Worm (Caenorhabditis elegans): ENCODE data around the gene F49E12.10.

- TF ChIP-seq pha-4 (GFP tag; IDR thresholded peaks at IDR 0.05), result no peak
- no peak for TF ChIP-seq pha-4 (tag; optimal IDR thresholded peaks at IDR 0.05)
- TF ChIP-seq daf-8 (GFP tag; IDR thresholded peaks at IDR 0.05), result no peak
- TF ChIP-seq dmd-8 (GFP tag; IDR thresholded peaks at IDR 0.05), result no peak
- TF ChIP-seq lin-13 (GFP tag; optimal IDR thresholded peaks at IDR 0.05), result no peak
- no peak for TF ChIP-seq mdl-1 (tag; optimal IDR thresholded peaks at IDR 0.05)
- TF ChIP-seq Y105C5A.15 (GFP tag; IDR thresholded peaks at IDR 0.05), result no peak
- TF ChIP-seq dpl-1 (GFP tag; optimal IDR thresholded peaks at IDR 0.05), result no peak
Observed at ce11 chrII:8346384-8346783, 44.5 kb upstream of the F49E12.10 start, which contains the start of gene eff-1.
